Worm (Caenorhabditis elegans) whole organism, L4 larva: ENCODE data around the gene F10C1.3.
A peak's percentile ranks its signal among the peaks of the same experiment; 100 is the strongest.

ENCODE experiments used
- T20F7.1 ChIP-seq: fragments of 200-800 bp; sonication (Bioruptor generic); optimal IDR thresholded peaks from 2 replicates; lab custom pipeline; 2018; ENCODE audit warnings: mild to moderate bottlenecking, missing genetic modification characterization, missing compliant biosample characterization
- ceh-32 ChIP-seq: sonication (generic microtip); optimal IDR thresholded peaks from 2 replicates; lab custom pipeline; 2016; ENCODE audit warnings: mild to moderate bottlenecking, missing genetic modification characterization, missing compliant biosample characterization; ENCODE audit not compliant: poor library complexity
- dmd-6 ChIP-seq: fragments of 200-800 bp; sonication (Bioruptor generic); IDR thresholded peaks from 2 replicates; pipeline ENCODE4 v1.3.6; 2022; ENCODE audit warnings: missing genetic modification reagents, missing genetic modification characterization, missing compliant biosample characterization
- duxl-1 ChIP-seq: sonication (generic microtip); optimal IDR thresholded peaks from 2 replicates; lab custom pipeline; 2016; ENCODE audit warnings: mild to moderate bottlenecking, missing genetic modification characterization, moderate library complexity, missing compliant biosample characterization; ENCODE audit not compliant: poor library complexity
- fkh-10 ChIP-seq: fragments of 150-350 bp; optimal IDR thresholded peaks from 2 replicates; lab custom pipeline; 2014; ENCODE audit warnings: missing biosample characterization, missing genetic modification reagents, missing genetic modification characterization
- madf-9 ChIP-seq: fragments of 200-800 bp; sonication (Bioruptor generic); conservative IDR thresholded peaks from 2 replicates; pipeline ENCODE4 v1.3.6; 2022; ENCODE audit warnings: missing genetic modification reagents, missing genetic modification characterization, missing compliant biosample characterization
- nhr-237 ChIP-seq: sonication (generic microtip); optimal IDR thresholded peaks from 2 replicates; lab custom pipeline; 2017; ENCODE audit warnings: missing biosample characterization, missing genetic modification characterization
- nhr-6 ChIP-seq: fragments of 150-350 bp; optimal IDR thresholded peaks from 2 replicates; lab custom pipeline; 2014; ENCODE audit warnings: missing biosample characterization, missing genetic modification characterization
- pha-4 ChIP-seq, 2 experiments: fragments of 150-350 bp in 1 of 2; fragments of 200-800 bp in 1 of 2; sonication (Bioruptor generic) in 1 of 2; IDR thresholded peaks in 1 of 2; optimal IDR thresholded peaks in 1 of 2; 2 replicates each; pipeline versions ENCODE4 v1.3.6 to Lab custom; 2014 to 2022; ENCODE audit warnings: missing genetic modification characterization in 2 of 2, missing genetic modification reagents in 2 of 2, missing biosample characterization in 1 of 2, missing compliant biosample characterization in 1 of 2
- unc-62 ChIP-seq, 3 experiments: fragments of 150-350 bp in 1 of 3; sonication (generic microtip); optimal IDR thresholded peaks in 2 of 3; peaks in 1 of 3; 1 replicate in 1 of 3; 2 replicates in 2 of 3; lab custom pipeline; 2014 to 2017; ENCODE audit warnings: missing biosample characterization in 3 of 3, missing genetic modification characterization in 3 of 3, missing genetic modification reagents in 3 of 3, missing genotype in 1 of 3
- zfp-2 ChIP-seq: sonication (generic microtip); optimal IDR thresholded peaks from 2 replicates; lab custom pipeline; 2016; ENCODE audit warnings: mild to moderate bottlenecking, missing genetic modification characterization, missing compliant biosample characterization

- TF ChIP-seq nhr-6 (no peak), ceh-32 (no peak), dmd-6 (no peak), unc-62 (GFP tag; optimal IDR thresholded peaks at IDR 0.05 in 1 of 2; lab: Kevin White, UChicago) (peak in 1 of 2 experiments; percentile 85), unc-62 (tag; optimal IDR thresholded peaks at IDR 0.05; lab: Kevin White, UChicago) (no peak), zfp-2 (tag; lab: Kevin White, UChicago) (no peak), T20F7.1 (GFP tag; lab: Kevin White, UChicago) (no peak), pha-4 (GFP tag; IDR thresholded peaks at IDR 0.05; lab: Robert Waterston, UW) (no peak), pha-4 (tag; optimal IDR thresholded peaks at IDR 0.05; lab: Kevin White, UChicago) (no peak), madf-9 (GFP tag; lab: Robert Waterston, UW) (no peak), duxl-1 (tag; lab: Kevin White, UChicago) (no peak), nhr-237 (tag; lab: Kevin White, UChicago) (no peak), fkh-10 (GFP tag; lab: Kevin White, UChicago) (peak; percentile 82)
Measured at ce11 chrII:5708154-5708553, 49.4 kb downstream of the F10C1.3 start.
